Worm (Caenorhabditis elegans) whole organism, L1 larva: ENCODE measurements around the gene C08H9.15.

Experiments used
- C34B4.2 ChIP-seq: sonication (generic microtip); optimal IDR thresholded peaks from 2 replicates; lab custom pipeline; 2017; ENCODE audit warnings: mild to moderate bottlenecking, missing genetic modification characterization, missing compliant biosample characterization
- Y116A8C.19 ChIP-seq: sonication (generic microtip); optimal IDR thresholded peaks from 2 replicates; lab custom pipeline; 2016; ENCODE audit warnings: missing compliant biosample characterization, missing genetic modification characterization, borderline replicate concordance
- ceh-63 ChIP-seq: fragments of 200-800 bp; sonication (Bioruptor generic); optimal IDR thresholded peaks from 2 replicates; lab custom pipeline; 2018; ENCODE audit warnings: mild to moderate bottlenecking, missing genetic modification characterization, missing compliant biosample characterization
- ceh-8 ChIP-seq: fragments of 200-800 bp; sonication (Bioruptor generic); optimal IDR thresholded peaks from 2 replicates; lab custom pipeline; 2018; ENCODE audit warnings: mild to moderate bottlenecking, missing genetic modification characterization, moderate library complexity, missing compliant biosample characterization
- ceh-82 ChIP-seq, 3 experiments: fragments of 150-350 bp in 1 of 3; sonication (generic microtip) in 2 of 3; optimal IDR thresholded peaks; 2 replicates each; lab custom pipeline; 2014 to 2017; ENCODE audit warnings: missing biosample characterization in 3 of 3, missing genetic modification characterization in 3 of 3
- ceh-88 ChIP-seq: fragments of 200-800 bp; sonication (Bioruptor generic); IDR thresholded peaks from 2 replicates; pipeline ENCODE4 v1.3.6; 2022; ENCODE audit warnings: missing genetic modification characterization, missing compliant biosample characterization
- ceh-90 ChIP-seq: sonication (generic microtip); optimal IDR thresholded peaks from 2 replicates; lab custom pipeline; 2016; ENCODE audit warnings: missing genetic modification characterization, missing compliant biosample characterization
- dpl-1 ChIP-seq, 3 experiments: fragments of 150-350 bp in 2 of 3; sonication (generic microtip) in 1 of 3; optimal IDR thresholded peaks; 2 replicates each; lab custom pipeline; 2014 to 2017; ENCODE audit warnings: missing biosample characterization in 3 of 3, missing genetic modification characterization in 3 of 3, missing genetic modification reagents in 3 of 3
- efl-1 ChIP-seq, 4 experiments: fragments of 150-350 bp; optimal IDR thresholded peaks in 3 of 4; peaks in 1 of 4; 1 replicate in 1 of 4; 2 replicates in 3 of 4; lab custom pipeline; 2014; ENCODE audit warnings: missing biosample characterization in 2 of 4, missing genetic modification characterization in 2 of 4, missing genetic modification reagents in 2 of 4
- efl-3 ChIP-seq: fragments of 200-800 bp; sonication (Bioruptor generic); optimal IDR thresholded peaks from 2 replicates; lab custom pipeline; 2018; ENCODE audit warnings: mild to moderate bottlenecking, missing genetic modification characterization, missing compliant biosample characterization
- egl-27 ChIP-seq, 2 experiments: fragments of 150-350 bp in 1 of 2; sonication (generic microtip); optimal IDR thresholded peaks; 3 replicates each; lab custom pipeline; 2017 to 2018; ENCODE audit warnings: missing biosample characterization in 2 of 2, missing genetic modification characterization in 2 of 2, missing genetic modification reagents in 2 of 2
- elt-2 ChIP-seq: sonication (generic microtip); optimal IDR thresholded peaks from 2 replicates; lab custom pipeline; 2016; ENCODE audit warnings: missing genetic modification characterization, mild to moderate bottlenecking, inconsistent platforms, missing compliant biosample characterization, missing genetic modification reagents
- elt-3 ChIP-seq, 6 experiments: fragments of 150-350 bp in 1 of 6; sonication (generic microtip); optimal IDR thresholded peaks; 2 replicates each; lab custom pipeline; 2017 to 2018; ENCODE audit warnings: missing biosample characterization in 6 of 6, missing genetic modification characterization in 6 of 6, inconsistent platforms in 1 of 6
- ets-5 ChIP-seq: fragments of 200-800 bp; sonication (Bioruptor generic); IDR thresholded peaks from 2 replicates; pipeline ENCODE4 v1.3.6; 2022; ENCODE audit warnings: missing genetic modification characterization, missing compliant biosample characterization
- fkh-10 ChIP-seq: sonication (generic microtip); optimal IDR thresholded peaks from 2 replicates; lab custom pipeline; 2017; ENCODE audit warnings: missing biosample characterization, missing genetic modification reagents, missing genetic modification characterization
- fkh-8 ChIP-seq: sonication (generic microtip); optimal IDR thresholded peaks from 2 replicates; lab custom pipeline; 2016; ENCODE audit warnings: mild to moderate bottlenecking, missing genetic modification characterization, missing compliant biosample characterization
- grh-1 ChIP-seq: fragments of 200-800 bp; sonication (Bioruptor generic); IDR thresholded peaks from 2 replicates; pipeline ENCODE4 v1.3.6; 2022; ENCODE audit warnings: missing genetic modification reagents, missing genetic modification characterization, missing compliant biosample characterization
- irx-1 ChIP-seq: sonication (generic microtip); optimal IDR thresholded peaks from 2 replicates; lab custom pipeline; 2016; ENCODE audit warnings: missing genetic modification characterization, missing compliant biosample characterization
- isw-1 ChIP-seq: fragments of 200-800 bp; sonication (Bioruptor generic); IDR thresholded peaks from 2 replicates; pipeline ENCODE4 v1.3.6; 2022; ENCODE audit warnings: missing genetic modification characterization, missing compliant biosample characterization
- jun-1 ChIP-seq: fragments of 150-350 bp; optimal IDR thresholded peaks from 2 replicates; lab custom pipeline; 2014; ENCODE audit warnings: missing biosample characterization, missing genetic modification reagents, missing genetic modification characterization
- lin-13 ChIP-seq: fragments of 150-350 bp; optimal IDR thresholded peaks from 2 replicates; lab custom pipeline; 2014; ENCODE audit warnings: missing biosample characterization, missing genetic modification reagents, missing genetic modification characterization
- lir-3 ChIP-seq: sonication (generic microtip); optimal IDR thresholded peaks from 2 replicates; lab custom pipeline; 2016; ENCODE audit warnings: mild to moderate bottlenecking, missing genetic modification characterization, moderate library complexity, missing compliant biosample characterization; ENCODE audit not compliant: poor library complexity
- lsy-2 ChIP-seq, 2 experiments: fragments of 150-350 bp; optimal IDR thresholded peaks; 2 replicates each; lab custom pipeline; 2014; ENCODE audit warnings: missing biosample characterization in 2 of 2, missing genetic modification characterization in 2 of 2
- mab-9 ChIP-seq: fragments of 200-800 bp; sonication (Bioruptor generic); IDR thresholded peaks from 2 replicates; pipeline ENCODE4 v1.3.6; 2022; ENCODE audit warnings: missing genetic modification reagents, missing genetic modification characterization, missing compliant biosample characterization
- mep-1 ChIP-seq: fragments of 150-350 bp; optimal IDR thresholded peaks from 2 replicates; lab custom pipeline; 2014; ENCODE audit warnings: missing biosample characterization, missing genetic modification characterization
- nhr-12 ChIP-seq: sonication (generic microtip); optimal IDR thresholded peaks from 2 replicates; lab custom pipeline; 2017; ENCODE audit warnings: missing biosample characterization, missing genetic modification characterization
- nhr-20 ChIP-seq: sonication (generic microtip); optimal IDR thresholded peaks from 2 replicates; lab custom pipeline; 2016; ENCODE audit warnings: mild to moderate bottlenecking, missing genetic modification characterization, missing compliant biosample characterization
- nhr-76 ChIP-seq: sonication (generic microtip); optimal IDR thresholded peaks from 2 replicates; lab custom pipeline; 2017; ENCODE audit warnings: missing biosample characterization, missing genetic modification characterization
- nhr-84 ChIP-seq: sonication (generic microtip); optimal IDR thresholded peaks from 2 replicates; lab custom pipeline; 2017; ENCODE audit warnings: missing biosample characterization, missing genetic modification characterization
- nhr-85 ChIP-seq: sonication (generic microtip); peaks from one replicate; lab custom pipeline; 2016; ENCODE audit warnings: missing genetic modification characterization, inconsistent platforms, missing compliant biosample characterization
- pax-3 ChIP-seq: fragments of 200-800 bp; sonication (Bioruptor generic); optimal IDR thresholded peaks from 2 replicates; lab custom pipeline; 2018; ENCODE audit warnings: mild to moderate bottlenecking, missing genetic modification characterization, moderate library complexity, missing compliant biosample characterization
- skn-1 ChIP-seq: fragments of 150-350 bp; optimal IDR thresholded peaks from 2 replicates; lab custom pipeline; 2014; ENCODE audit warnings: missing biosample characterization, missing genetic modification characterization
- snu-23 ChIP-seq: sonication (generic microtip); optimal IDR thresholded peaks from 2 replicates; lab custom pipeline; 2016; ENCODE audit warnings: missing genetic modification characterization, missing compliant biosample characterization
- sox-4 ChIP-seq: sonication (generic microtip); optimal IDR thresholded peaks from 2 replicates; lab custom pipeline; 2016; ENCODE audit warnings: missing genetic modification characterization, missing compliant biosample characterization
- sup-37 ChIP-seq: fragments of 200-800 bp; sonication (Bioruptor generic); optimal IDR thresholded peaks from 2 replicates; lab custom pipeline; 2018; ENCODE audit warnings: mild to moderate bottlenecking, missing genetic modification characterization, missing compliant biosample characterization
- swsn-7 ChIP-seq: sonication (generic microtip); optimal IDR thresholded peaks from 2 replicates; lab custom pipeline; 2016; ENCODE audit warnings: missing genetic modification characterization, missing compliant biosample characterization
- tbx-2 ChIP-seq: sonication (generic microtip); optimal IDR thresholded peaks from 2 replicates; lab custom pipeline; 2016; ENCODE audit warnings: missing genetic modification characterization, missing compliant biosample characterization
- unc-130 ChIP-seq: fragments of 150-350 bp; optimal IDR thresholded peaks from 2 replicates; lab custom pipeline; 2017; ENCODE audit warnings: missing biosample characterization, missing genetic modification characterization, inconsistent platforms
- unc-62 ChIP-seq: fragments of 150-350 bp; optimal IDR thresholded peaks from 2 replicates; lab custom pipeline; 2014; ENCODE audit warnings: missing biosample characterization, missing genetic modification reagents, missing genetic modification characterization
- xbp-1 ChIP-seq: sonication (generic microtip); optimal IDR thresholded peaks from 2 replicates; lab custom pipeline; 2016; ENCODE audit warnings: missing genetic modification characterization, missing compliant biosample characterization
- zag-1 ChIP-seq: fragments of 150-350 bp; optimal IDR thresholded peaks from 2 replicates; lab custom pipeline; 2014; ENCODE audit warnings: missing biosample characterization, missing genetic modification characterization
- ztf-11 ChIP-seq, 2 experiments: sonication (generic microtip); optimal IDR thresholded peaks; 2 replicates each; lab custom pipeline; 2016 to 2017; ENCODE audit warnings: missing genetic modification characterization in 2 of 2, missing biosample characterization in 1 of 2, missing compliant biosample characterization in 1 of 2

C08H9.15 gene

DNA sequence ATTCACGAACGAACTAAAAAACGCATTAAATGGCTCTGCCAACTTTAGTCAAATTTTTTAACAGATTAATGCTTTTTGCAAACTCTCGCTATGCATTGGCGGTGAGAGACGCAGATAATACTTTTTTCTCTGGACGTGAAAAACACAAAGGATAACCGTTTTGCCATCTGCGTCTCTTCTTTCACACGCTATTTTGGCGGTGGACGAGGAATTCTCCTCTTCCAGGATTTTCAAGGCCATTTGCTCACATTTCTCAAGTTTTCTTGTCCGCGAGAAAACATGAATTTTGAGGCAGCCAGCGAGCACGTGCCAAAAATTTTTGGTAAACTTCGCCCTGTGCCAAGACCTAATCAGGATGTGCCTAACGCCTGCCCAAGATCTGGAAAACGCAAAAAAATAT is 50.0 kb downstream of the C08H9.15 start (continued):
- TF ChIP-seq ets-5 (GFP tag; lab: Robert Waterston, UW) (no peak), unc-130 (tag; lab: Kevin White, UChicago) (no peak), efl-3 (GFP tag; lab: Kevin White, UChicago) (no peak), elt-2 (no peak), irx-1 (tag; lab: Kevin White, UChicago) (peak; percentile 39), nhr-85 (tag; lab: Kevin White, UChicago) (peak; percentile 63), grh-1 (GFP tag; lab: Robert Waterston, UW) (no peak), ceh-90 (peak; percentile 68), sup-37 (GFP tag; lab: Kevin White, UChicago) (no peak), tbx-2 (tag; lab: Kevin White, UChicago) (peak; percentile 68), C34B4.2 (no peak), nhr-20 (tag; lab: Kevin White, UChicago) (peak; percentile 46), ceh-82 (tag; optimal IDR thresholded peaks at IDR 0.05; lab: Kevin White, UChicago) (peak in 1 of 3 experiments; percentile 18), nhr-12 (no peak), sox-4 (tag; lab: Kevin White, UChicago) (no peak), swsn-7 (tag; lab: Kevin White, UChicago) (peak; percentile 44), mep-1 (tag; lab: Kevin White, UChicago) (no peak), lsy-2 (tag; optimal IDR thresholded peaks at IDR 0.05; lab: Kevin White, UChicago) (peak; percentile 24 to 57), pax-3 (tag; lab: Kevin White, UChicago) (peak; percentile 41), lin-13 (GFP tag; lab: Kevin White, UChicago) (peak; percentile 18), unc-62 (GFP tag; lab: Kevin White, UChicago) (no peak), egl-27 (tag; optimal IDR thresholded peaks at IDR 0.05; lab: Kevin White, UChicago) (no peak), nhr-76 (tag; lab: Kevin White, UChicago) (no peak), fkh-10 (GFP tag; lab: Kevin White, UChicago) (no peak), zag-1 (tag; lab: Kevin White, UChicago) (no peak), jun-1 (tag; lab: Kevin White, UChicago) (peak; percentile 18), ztf-11 (tag; optimal IDR thresholded peaks at IDR 0.05; lab: Kevin White, UChicago) (peak in 1 of 2 experiments; percentile 65), efl-1 (optimal IDR thresholded peaks at IDR 0.05; lab: Kevin White, UChicago) (peak; percentile 60 to 70), efl-1 (GFP tag; optimal IDR thresholded peaks at IDR 0.05 in 1 of 2; lab: Kevin White, UChicago) (peak; percentile 39 to 95), elt-3 (tag; optimal IDR thresholded peaks at IDR 0.05; lab: Kevin White, UChicago) (no peak), ceh-88 (GFP tag; lab: Robert Waterston, UW) (no peak; the same call in 1 of the 2 replicates), dpl-1 (GFP tag; optimal IDR thresholded peaks at IDR 0.05; lab: Kevin White, UChicago) (peak; percentile 25 to 45 (median 37)), nhr-84 (tag; lab: Kevin White, UChicago) (no peak), ceh-8 (GFP tag; lab: Kevin White, UChicago) (no peak), mab-9 (0 out of 2 replicates have a peak, but pooled peaks have one; percentile 21), Y116A8C.19 (tag; lab: Kevin White, UChicago) (no peak), fkh-8 (tag; lab: Kevin White, UChicago) (peak; percentile 57), ceh-63 (GFP tag; lab: Kevin White, UChicago) (no peak), isw-1 (GFP tag; lab: Robert Waterston, UW) (peak; percentile 63), snu-23 (GFP tag; lab: Kevin White, UChicago) (peak; percentile 59), lir-3 (tag; lab: Kevin White, UChicago) (peak; percentile 78), skn-1 (tag; lab: Kevin White, UChicago) (no peak), xbp-1 (tag; lab: Kevin White, UChicago) (peak; percentile 36)
